Fruit fly (Drosophila melanogaster) whole organism, prepupa: ENCODE results near the gene Pfdn1.

Experiments used
- Blimp-1 ChIP-seq: fragments of 200-800 bp; sonication (Bioruptor generic); optimal IDR thresholded peaks from 3 replicates; lab custom pipeline; 2017; ENCODE audit warnings: missing biosample characterization, missing genetic modification characterization, mild to moderate bottlenecking, moderate library complexity, missing genetic modification reagents
- CG10669 ChIP-seq: fragments of 200-800 bp; sonication (Bioruptor generic); optimal IDR thresholded peaks from 3 replicates; lab custom pipeline; 2018; ENCODE audit warnings: missing biosample characterization, mild to moderate bottlenecking, missing genetic modification characterization, moderate library complexity
- CG16779 ChIP-seq: fragments of 200-800 bp; sonication (Bioruptor generic); optimal IDR thresholded peaks from 3 replicates; lab custom pipeline; 2017; ENCODE audit warnings: missing biosample characterization, mild to moderate bottlenecking, missing genetic modification characterization
- CG6163 ChIP-seq: fragments of 200-800 bp; sonication (Bioruptor generic); IDR thresholded peaks from 3 replicates; pipeline ENCODE4 v1.3.6; 2022; ENCODE audit warnings: missing biosample characterization, missing genetic modification characterization
- CG6276 ChIP-seq: fragments of 200-800 bp; sonication (Bioruptor generic); optimal IDR thresholded peaks from 2 replicates; lab custom pipeline; 2017; ENCODE audit warnings: missing biosample characterization, mild to moderate bottlenecking, missing genetic modification characterization
- CG7368 ChIP-seq: fragments of 200-800 bp; sonication (Bioruptor generic); optimal IDR thresholded peaks from 3 replicates; lab custom pipeline; 2016; ENCODE audit warnings: missing biosample characterization, missing genetic modification characterization
- CG8119 ChIP-seq: fragments of 200-800 bp; sonication (Bioruptor generic); IDR thresholded peaks from 3 replicates; pipeline ENCODE4 v1.3.6; 2022; ENCODE audit warnings: missing biosample characterization, missing genetic modification characterization
- CG8319 ChIP-seq: fragments of 200-800 bp; sonication (Bioruptor generic); optimal IDR thresholded peaks from 3 replicates; lab custom pipeline; 2016; ENCODE audit warnings: missing biosample characterization, missing genetic modification characterization
- CG8632 ChIP-seq: fragments of 200-800 bp; sonication (Bioruptor generic); optimal IDR thresholded peaks from 3 replicates; lab custom pipeline; 2016; ENCODE audit warnings: missing biosample characterization, missing genetic modification characterization
- Eip75B ChIP-seq: fragments of 200-800 bp; sonication (Bioruptor generic); optimal IDR thresholded peaks from 3 replicates; lab custom pipeline; 2016; ENCODE audit warnings: missing biosample characterization, missing genetic modification characterization
- Eip78C ChIP-seq: fragments of 200-800 bp; sonication (Bioruptor generic); peaks from one replicate; lab custom pipeline; 2016; ENCODE audit warnings: missing biosample characterization, missing genetic modification characterization
- Ets21C ChIP-seq: fragments of 200-800 bp; sonication (Bioruptor generic); optimal IDR thresholded peaks from 3 replicates; lab custom pipeline; 2016; ENCODE audit warnings: missing biosample characterization, missing genetic modification characterization
- Gug ChIP-seq: fragments of 200-800 bp; sonication (Bioruptor generic); IDR thresholded peaks from 2 replicates; pipeline ENCODE4 v1.3.6; 2022; ENCODE audit warnings: missing biosample characterization, missing genetic modification characterization
- Hr38 ChIP-seq: sonication (Bioruptor generic); optimal IDR thresholded peaks from 2 replicates; lab custom pipeline; 2016; ENCODE audit warnings: missing biosample characterization, missing genetic modification characterization
- Hr39 ChIP-seq: fragments of 200-800 bp; sonication (Bioruptor generic); optimal IDR thresholded peaks from 2 replicates; lab custom pipeline; 2016; ENCODE audit warnings: missing biosample characterization, missing genetic modification characterization
- Hr4 ChIP-seq: fragments of 200-800 bp; sonication (Bioruptor generic); optimal IDR thresholded peaks from 3 replicates; lab custom pipeline; 2016; ENCODE audit warnings: missing biosample characterization, missing genetic modification characterization
- Lpt ChIP-seq: fragments of 200-800 bp; sonication (Bioruptor generic); optimal IDR thresholded peaks from 3 replicates; lab custom pipeline; 2016; ENCODE audit warnings: missing biosample characterization, missing genetic modification characterization
- Met ChIP-seq: fragments of 200-800 bp; sonication (Bioruptor generic); optimal IDR thresholded peaks from 3 replicates; lab custom pipeline; 2016; ENCODE audit warnings: missing biosample characterization, missing genetic modification characterization
- OdsH ChIP-seq: fragments of 200-800 bp; sonication (Bioruptor generic); optimal IDR thresholded peaks from 3 replicates; lab custom pipeline; 2016; ENCODE audit warnings: missing biosample characterization, missing genetic modification characterization
- Smox ChIP-seq: fragments of 200-800 bp; sonication (Bioruptor generic); optimal IDR thresholded peaks from 3 replicates; lab custom pipeline; 2016; ENCODE audit warnings: missing biosample characterization, missing genetic modification characterization
- Sox14 ChIP-seq: fragments of 200-800 bp; sonication (Bioruptor generic); optimal IDR thresholded peaks from 3 replicates; lab custom pipeline; 2016; ENCODE audit warnings: missing biosample characterization, missing genetic modification characterization
- Sox15 ChIP-seq: fragments of 200-800 bp; sonication (Bioruptor generic); optimal IDR thresholded peaks from 3 replicates; lab custom pipeline; 2016; ENCODE audit warnings: missing biosample characterization, missing genetic modification characterization
- acj6 ChIP-seq: fragments of 200-800 bp; sonication (Bioruptor generic); optimal IDR thresholded peaks from 3 replicates; lab custom pipeline; 2016; ENCODE audit warnings: missing biosample characterization, missing genetic modification characterization
- cyc ChIP-seq: fragments of 200-800 bp; sonication (Bioruptor generic); optimal IDR thresholded peaks from 3 replicates; lab custom pipeline; 2016; ENCODE audit warnings: missing biosample characterization, missing genetic modification characterization
- dac ChIP-seq: fragments of 200-800 bp; sonication (Bioruptor generic); optimal IDR thresholded peaks from 2 replicates; lab custom pipeline; 2017; ENCODE audit warnings: missing biosample characterization, mild to moderate bottlenecking, missing genetic modification characterization
- eg ChIP-seq: fragments of 200-800 bp; sonication (Bioruptor generic); IDR thresholded peaks from 3 replicates; pipeline ENCODE4 v1.3.6; 2022; ENCODE audit warnings: missing biosample characterization, missing genetic modification characterization
- esn ChIP-seq: fragments of 200-800 bp; sonication (Bioruptor generic); optimal IDR thresholded peaks from 2 replicates; lab custom pipeline; 2016; ENCODE audit warnings: missing biosample characterization, mild to moderate bottlenecking, missing genetic modification characterization, moderate library complexity
- fd85E ChIP-seq: fragments of 200-800 bp; sonication (Bioruptor generic); optimal IDR thresholded peaks from 3 replicates; lab custom pipeline; 2016; ENCODE audit warnings: missing biosample characterization, missing genetic modification characterization
- lz ChIP-seq: fragments of 200-800 bp; sonication (Bioruptor generic); optimal IDR thresholded peaks from 3 replicates; lab custom pipeline; 2016; ENCODE audit warnings: missing biosample characterization, missing genetic modification characterization
- net ChIP-seq: fragments of 200-800 bp; sonication (Bioruptor generic); optimal IDR thresholded peaks from 3 replicates; lab custom pipeline; 2016; ENCODE audit warnings: missing biosample characterization, missing genetic modification characterization
- pdm3 ChIP-seq: fragments of 200-800 bp; sonication (Bioruptor generic); optimal IDR thresholded peaks from 3 replicates; lab custom pipeline; 2016; ENCODE audit warnings: missing biosample characterization, missing genetic modification characterization
- spab ChIP-seq: fragments of 200-800 bp; sonication (Bioruptor generic); optimal IDR thresholded peaks from 2 replicates; lab custom pipeline; 2017; ENCODE audit warnings: missing biosample characterization, mild to moderate bottlenecking, missing genetic modification characterization, missing genetic modification reagents
- ss ChIP-seq, 2 experiments: fragments of 200-800 bp; sonication (Bioruptor generic); optimal IDR thresholded peaks; 2 replicates in 1 of 2; 3 replicates in 1 of 2; lab custom pipeline; 2017 to 2018; ENCODE audit warnings: mild to moderate bottlenecking in 2 of 2, missing biosample characterization in 2 of 2, missing genetic modification characterization in 2 of 2, moderate library complexity in 1 of 2
- svp ChIP-seq: fragments of 200-800 bp; sonication (Bioruptor generic); peaks from one replicate; lab custom pipeline; 2016; ENCODE audit warnings: missing biosample characterization, missing genetic modification characterization

The Pfdn1 gene

DNA sequence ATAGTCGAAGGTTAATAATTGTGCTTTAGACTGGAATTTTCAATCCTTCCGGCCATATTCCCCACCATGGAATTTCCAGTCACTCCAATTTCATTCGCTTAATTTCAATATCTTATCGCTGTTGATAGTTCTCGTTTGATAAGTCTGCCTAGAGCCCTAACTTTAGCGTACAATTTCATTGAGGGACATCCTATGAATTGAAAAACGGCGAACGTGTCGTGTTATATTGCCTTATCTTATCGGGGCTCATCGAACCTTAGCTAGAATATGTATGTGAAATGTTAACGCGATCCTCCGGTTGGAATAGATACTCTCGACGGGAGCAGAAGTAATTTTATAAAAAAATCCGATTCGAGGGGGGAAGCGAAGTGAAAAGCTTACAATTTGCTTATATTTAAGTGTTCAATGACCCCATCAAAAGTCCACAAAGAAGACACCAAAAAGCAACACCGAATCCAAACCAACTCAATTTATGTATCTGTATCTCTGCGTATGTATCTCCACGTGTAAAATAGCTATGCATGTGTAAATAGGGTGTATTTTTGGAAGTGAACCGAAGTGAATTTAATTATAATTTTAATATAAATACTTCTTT is 20.8 kb downstream of the Pfdn1 start:
- TF ChIP-seq CG16779 (peak; percentile 6), svp (GFP tag; lab: Kevin White, UChicago) (peak; percentile 56), dac (no peak), CG8632 (no peak)

- TF ChIP-seq fd85E: no peak
- TF ChIP-seq CG8319 (GFP tag; lab: Kevin White, UChicago): no peak
Observed at dm6 chr2L:6090365-6090764, 21.5 kb downstream of the Pfdn1 start.

DNA sequence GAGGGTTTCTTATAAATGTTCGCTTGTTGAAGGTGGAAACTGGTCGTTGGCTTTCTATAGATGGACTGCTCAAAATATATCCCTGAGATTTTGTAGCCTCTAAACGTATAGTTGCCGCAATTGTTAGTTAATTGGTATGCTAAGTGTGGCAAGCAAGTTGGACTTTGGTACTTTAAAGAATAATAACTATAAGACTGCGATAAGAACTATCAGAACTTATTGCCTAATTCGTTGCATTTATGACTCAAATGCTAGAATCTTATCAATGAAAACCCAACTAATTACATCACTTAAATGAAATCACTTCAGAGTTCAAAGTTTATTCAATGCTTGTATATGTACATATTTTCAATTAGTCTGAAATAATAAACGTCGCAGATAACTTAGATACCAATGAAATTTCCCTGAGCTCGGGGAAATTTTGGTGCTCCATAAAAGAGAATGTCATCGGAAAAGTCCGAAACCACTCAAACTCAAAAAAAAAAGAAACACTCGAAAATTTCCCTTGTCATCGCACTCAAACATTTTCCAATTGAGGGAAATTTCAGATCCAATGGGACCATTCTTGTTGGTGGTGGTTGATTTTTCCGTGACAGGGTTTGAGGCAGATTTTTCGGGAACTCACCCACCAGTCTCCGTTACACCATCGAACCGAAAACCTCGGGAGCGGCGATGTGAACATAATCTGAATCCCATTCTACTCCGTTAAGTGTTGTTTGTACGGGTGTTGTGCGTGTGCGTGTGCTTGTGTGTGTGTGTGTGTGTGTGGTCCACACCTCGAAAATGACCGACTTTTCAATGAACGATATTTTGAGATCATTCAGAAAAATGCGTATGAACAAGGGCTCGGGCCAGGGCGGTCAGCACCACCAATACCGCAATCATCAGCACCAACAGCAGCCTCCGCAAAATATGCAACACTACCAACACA is 22.2 kb downstream of the Pfdn1 start, which contains the start of gene CG45075:
Gene CG45075 (plus strand): TSS at position 627 of the 931 bp plus-strand sequence.
- TF ChIP-seq CG7368 (no peak), Sox14 (GFP tag; lab: Kevin White, UChicago) (no peak), Hr4 (GFP tag; lab: Kevin White, UChicago) (no peak), Met (no peak), ss (GFP tag; optimal IDR thresholded peaks at IDR 0.05; lab: Kevin White, UChicago) (no peak), Eip75B (GFP tag; lab: Kevin White, UChicago) (no peak), Hr39 (GFP tag; lab: Kevin White, UChicago) (no peak), spab (GFP tag; lab: Kevin White, UChicago) (no peak), Lpt (GFP tag; lab: Kevin White, UChicago) (no peak), CG8119 (no peak), esn (GFP tag; lab: Kevin White, UChicago) (no peak), CG6163 (GFP tag; lab: Robert Waterston, UW) (no peak), lz (GFP tag; lab: Kevin White, UChicago) (no peak), pdm3 (GFP tag; lab: Kevin White, UChicago) (no peak), CG8632 (no peak), acj6 (GFP tag; lab: Kevin White, UChicago) (no peak)

- no peak for TF ChIP-seq eg (GFP tag; lab: Robert Waterston, UW)
- no peak for TF ChIP-seq Gug
- TF ChIP-seq Met: no peak
- no peak for TF ChIP-seq Blimp-1
- no peak for TF ChIP-seq Smox (GFP tag; lab: Kevin White, UChicago)
- no peak for TF ChIP-seq Eip78C
- TF ChIP-seq esn (GFP tag; lab: Kevin White, UChicago): no peak
- no peak for TF ChIP-seq OdsH (GFP tag; lab: Kevin White, UChicago)
- TF ChIP-seq net: no peak
- no peak for TF ChIP-seq Hr4 (GFP tag; lab: Kevin White, UChicago)
- no peak for TF ChIP-seq pdm3 (GFP tag; lab: Kevin White, UChicago)
- no peak for TF ChIP-seq Ets21C (GFP tag; lab: Kevin White, UChicago)
- no peak for TF ChIP-seq CG6276
- no peak for TF ChIP-seq Hr38 (GFP tag; lab: Kevin White, UChicago)
- no peak for TF ChIP-seq Sox15 (GFP tag; lab: Kevin White, UChicago)
- TF ChIP-seq CG10669 (GFP tag; lab: Kevin White, UChicago): no peak
- TF ChIP-seq cyc (GFP tag; lab: Kevin White, UChicago): no peak
- TF ChIP-seq CG8319 (GFP tag; lab: Kevin White, UChicago): no peak
Observed at dm6 chr2L:6092300-6092699, 23.4 kb downstream of the Pfdn1 start.
